Fruit fly (Drosophila melanogaster): Measurements from ENCODE around the gene CG17726.
A peak's percentile ranks its signal among the peaks of the same experiment; 100 is the strongest.

CG17726 gene

DNA sequence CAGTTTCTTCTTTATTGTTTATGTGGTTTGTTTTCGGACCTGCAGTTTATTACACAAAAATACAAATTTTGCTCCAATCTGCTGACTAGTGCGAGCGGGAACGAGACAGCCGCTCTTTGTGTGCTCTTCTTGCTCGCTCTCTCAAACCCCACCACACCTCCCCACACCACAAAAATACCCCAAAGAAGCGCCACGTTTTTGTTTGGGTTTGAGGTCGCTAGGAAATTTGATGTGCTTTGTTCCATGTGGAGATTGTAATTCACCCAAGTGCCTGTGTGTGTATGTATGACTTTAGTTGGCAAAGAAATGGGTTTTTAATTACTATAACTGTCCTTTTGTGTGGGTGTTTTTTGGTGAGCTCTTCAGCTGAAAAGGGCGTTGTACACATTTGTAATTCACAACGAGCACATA, 28.5 kb upstream of the CG17726 start (continued):
- TF ChIP-seq ranshi (GFP tag; IDR thresholded peaks at IDR 0.05), result no peak
- peak; percentile 46 for TF ChIP-seq Hey (tag; optimal IDR thresholded peaks at IDR 0.05)
- TF ChIP-seq Oli (tag; optimal IDR thresholded peaks at IDR 0.05), result no peak
- TF ChIP-seq nerfin-1 (tag; optimal IDR thresholded peaks at IDR 0.05), result no peak
- TF ChIP-seq Hmx (GFP tag; optimal IDR thresholded peaks at IDR 0.05), result no peak
- TF ChIP-seq CG7987 (GFP tag; optimal IDR thresholded peaks at IDR 0.05), result peak; percentile 23
- peak; percentile 31 for TF ChIP-seq mirr (GFP tag; optimal IDR thresholded peaks at IDR 0.05)
- TF ChIP-seq CG11085 (GFP tag; IDR thresholded peaks at IDR 0.05), result no peak
- no peak for TF ChIP-seq CG3995 (GFP tag; optimal IDR thresholded peaks at IDR 0.05)
- TF ChIP-seq HmgD (GFP tag; optimal IDR thresholded peaks at IDR 0.05), result peak; percentile 3
- no peak for TF ChIP-seq Doc3 (GFP tag; IDR thresholded peaks at IDR 0.05; ENCODE audit: partially characterized antibody)
- no peak for TF ChIP-seq Side (GFP tag; optimal IDR thresholded peaks at IDR 0.05)
- peak; percentile 46; the same call in 1 of the 2 replicates for TF ChIP-seq CG14014 (GFP tag; IDR thresholded peaks at IDR 0.05)
- TF ChIP-seq Sry-δ (GFP tag; optimal IDR thresholded peaks at IDR 0.05), result no peak
- no peak for TF ChIP-seq dati (GFP tag; IDR thresholded peaks at IDR 0.05)
- no peak for TF ChIP-seq onecut (GFP tag; IDR thresholded peaks at IDR 0.05)
- no peak for TF ChIP-seq Bteb2 (GFP tag; optimal IDR thresholded peaks at IDR 0.05)
- TF ChIP-seq CG11695 (GFP tag; IDR thresholded peaks at IDR 0.05), result no peak; the same call in 2 of the 3 replicates
- no peak for TF ChIP-seq CG10366 (GFP tag; IDR thresholded peaks at IDR 0.05)
- TF ChIP-seq Atf3 (GFP tag; optimal IDR thresholded peaks at IDR 0.05), result no peak
- TF ChIP-seq sens-2 (GFP tag; IDR thresholded peaks at IDR 0.05), result no peak
- no peak for TF ChIP-seq CG10462 (GFP tag; optimal IDR thresholded peaks at IDR 0.05)
- TF ChIP-seq CG4360 (GFP tag; IDR thresholded peaks at IDR 0.05), result no peak
- no peak for TF ChIP-seq Tbp (GFP tag; optimal IDR thresholded peaks at IDR 0.05)
- TF ChIP-seq Spps (tag; optimal IDR thresholded peaks at IDR 0.05), result no peak
- no peak for TF ChIP-seq dmrt11E (tag; optimal IDR thresholded peaks at IDR 0.05)
- peak; percentile 67 for TF ChIP-seq CG12769 (tag; optimal IDR thresholded peaks at IDR 0.05)
- peak in 1 of 2 experiments; percentile 3 for TF ChIP-seq Eip74EF (GFP tag; optimal IDR thresholded peaks at IDR 0.05)
- no peak for TF ChIP-seq CG4282 (GFP tag; optimal IDR thresholded peaks at IDR 0.05)
- TF ChIP-seq Lhr (GFP tag; optimal IDR thresholded peaks at IDR 0.05), result no peak
- no peak for TF ChIP-seq CG2875 (GFP tag; optimal IDR thresholded peaks at IDR 0.05)
- TF ChIP-seq fru (optimal IDR thresholded peaks at IDR 0.05), result no peak
- no peak for TF ChIP-seq knrl (GFP tag; IDR thresholded peaks at IDR 0.05; ENCODE audit: partially characterized antibody)
- peak; percentile 92 for TF ChIP-seq Med (GFP tag)
- no peak for TF ChIP-seq CG4404 (GFP tag; IDR thresholded peaks at IDR 0.05)
- no peak for TF ChIP-seq usp (GFP tag; optimal IDR thresholded peaks at IDR 0.05)
- TF ChIP-seq zfh1 (GFP tag; IDR thresholded peaks at IDR 0.05), result no peak
- TF ChIP-seq B-H2 (GFP tag; optimal IDR thresholded peaks at IDR 0.05), result no peak
- no peak for TF ChIP-seq gem (tag; optimal IDR thresholded peaks at IDR 0.05)
- TF ChIP-seq Poxn (GFP tag; IDR thresholded peaks at IDR 0.05), result no peak
- no peak for TF ChIP-seq CG9817 (tag; optimal IDR thresholded peaks at IDR 0.05)
- peak; percentile 92 for TF ChIP-seq CG18262 (tag; optimal IDR thresholded peaks at IDR 0.05)
- TF ChIP-seq CG10431 (GFP tag; optimal IDR thresholded peaks at IDR 0.05), result no peak
- TF ChIP-seq yki (optimal IDR thresholded peaks at IDR 0.05), result no peak
- TF ChIP-seq CG43689 (GFP tag; IDR thresholded peaks at IDR 0.05), result no peak
- TF ChIP-seq CG16779 (GFP tag; IDR thresholded peaks at IDR 0.05), result 0 out of 2 replicates have a peak, but pooled peaks have one; percentile 14
- peak; percentile 54 for TF ChIP-seq CG32532 (GFP tag; IDR thresholded peaks at IDR 0.05)
- TF ChIP-seq Mrtf (GFP tag; IDR thresholded peaks at IDR 0.05), result no peak
- no peak for TF ChIP-seq Hr51 (GFP tag; optimal IDR thresholded peaks at IDR 0.05)
- TF ChIP-seq oc (tag; optimal IDR thresholded peaks at IDR 0.05), result no peak
- peak; percentile 25 for TF ChIP-seq cg (GFP tag; optimal IDR thresholded peaks at IDR 0.05)
- TF ChIP-seq CG34224 (GFP tag; IDR thresholded peaks at IDR 0.05; ENCODE audit: partially characterized antibody), result no peak

Data from whole organism, embryonic.